Fruit fly (Drosophila melanogaster): ENCODE measurements around the gene sba.

Gene sba

DNA sequence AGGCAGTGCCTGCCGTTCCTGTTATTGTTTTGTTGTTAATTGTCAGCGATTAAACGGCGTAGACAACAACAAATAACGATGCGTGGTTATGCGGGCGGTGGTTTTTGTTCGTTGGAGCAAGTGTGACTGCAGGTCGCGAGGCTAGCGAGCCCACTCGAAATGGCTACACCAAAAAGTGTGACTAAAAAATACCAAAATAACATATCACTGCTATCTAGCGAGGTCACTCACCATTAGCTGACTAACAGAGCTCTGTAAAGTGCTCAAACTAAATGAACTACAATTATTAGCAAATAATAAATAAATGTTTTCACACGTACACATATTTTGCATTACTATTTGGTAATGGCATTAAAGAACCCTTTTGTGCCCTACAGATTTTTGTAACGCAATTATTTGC is 32.9 kb downstream of the sba start, which contains the start of gene Pli (continued):
- peak; percentile 46 for TF ChIP-seq Nf-YC (tag; optimal IDR thresholded peaks at IDR 0.05)
- TF ChIP-seq CG17385 (GFP tag; optimal IDR thresholded peaks at IDR 0.05) = peak; percentile 7
- peak; percentile 41 for TF ChIP-seq CG17186 (GFP tag; optimal IDR thresholded peaks at IDR 0.05)
- no peak for TF ChIP-seq CG1529 (GFP tag; optimal IDR thresholded peaks at IDR 0.05)
- peak; percentile 64 for TF ChIP-seq kni (GFP tag; optimal IDR thresholded peaks at IDR 0.05)
- no peak for TF ChIP-seq CG2199 (GFP tag; IDR thresholded peaks at IDR 0.05)
- peak; percentile 21 for TF ChIP-seq unpg (GFP tag; optimal IDR thresholded peaks at IDR 0.05)
- TF ChIP-seq HmgD (GFP tag; optimal IDR thresholded peaks at IDR 0.05) = peak; percentile 22
- peak; percentile 5 for TF ChIP-seq CG3163 (GFP tag; optimal IDR thresholded peaks at IDR 0.05)
- TF ChIP-seq CG17359 (tag; optimal IDR thresholded peaks at IDR 0.05) = peak; percentile 12
- TF ChIP-seq pita (GFP tag; optimal IDR thresholded peaks at IDR 0.05) = peak; percentile 76
- peak; percentile 30 for TF ChIP-seq CG17912 (GFP tag; optimal IDR thresholded peaks at IDR 0.05)
- peak; percentile 34 for TF ChIP-seq CG7271 (tag; optimal IDR thresholded peaks at IDR 0.05)
- TF ChIP-seq Lim3 (GFP tag; IDR thresholded peaks at IDR 0.05) = no peak
- TF ChIP-seq Ets97D (GFP tag; optimal IDR thresholded peaks at IDR 0.05) = peak; percentile 62
- TF ChIP-seq CG13894 (tag; optimal IDR thresholded peaks at IDR 0.05) = peak; percentile 66
- peak; percentile 3 for TF ChIP-seq CG9727 (GFP tag; optimal IDR thresholded peaks at IDR 0.05)
- peak; percentile 34 for TF ChIP-seq CG12769 (tag; optimal IDR thresholded peaks at IDR 0.05)
- TF ChIP-seq peb (GFP tag; IDR thresholded peaks at IDR 0.05) = no peak
- TF ChIP-seq trh (GFP tag; optimal IDR thresholded peaks at IDR 0.05) = no peak
- TF ChIP-seq Mrtf (GFP tag; IDR thresholded peaks at IDR 0.05) = no peak
- TF ChIP-seq CG17361 (GFP tag; IDR thresholded peaks at IDR 0.05) = no peak
- TF ChIP-seq ash1 (GFP tag; optimal IDR thresholded peaks at IDR 0.05) = peak; percentile 58
- TF ChIP-seq CG12659 (GFP tag; optimal IDR thresholded peaks at IDR 0.05) = peak; percentile 77
- peak; percentile 6 for TF ChIP-seq hkb (optimal IDR thresholded peaks at IDR 0.05)
- TF ChIP-seq hkb (GFP tag; IDR thresholded peaks at IDR 0.05) = no peak
- peak; percentile 47 for TF ChIP-seq BEAF-32 (GFP tag; optimal IDR thresholded peaks at IDR 0.05)
- TF ChIP-seq CG14710 (tag; optimal IDR thresholded peaks at IDR 0.05) = peak; percentile 69
- no peak for TF ChIP-seq CG8290 (GFP tag; optimal IDR thresholded peaks at IDR 0.05)
- TF ChIP-seq CG8290 (tag; optimal IDR thresholded peaks at IDR 0.05) = peak in 1 of 2 experiments; percentile 77
- TF ChIP-seq CG15514 (GFP tag; optimal IDR thresholded peaks at IDR 0.05) = peak; percentile 91
- peak; percentile 9 for TF ChIP-seq CG8388 (GFP tag; optimal IDR thresholded peaks at IDR 0.05)
- peak in 1 of 3 experiments; percentile 68 for TF ChIP-seq Stat92E (GFP tag; optimal IDR thresholded peaks at IDR 0.05)
- TF ChIP-seq grn (GFP tag; optimal IDR thresholded peaks at IDR 0.05) = peak; percentile 40
- no peak for TF ChIP-seq CG42726 (GFP tag; IDR thresholded peaks at IDR 0.05; ENCODE audit: partially characterized antibody)
- TF ChIP-seq stwl (tag; optimal IDR thresholded peaks at IDR 0.05) = peak; percentile 62
- TF ChIP-seq grau (tag; optimal IDR thresholded peaks at IDR 0.05) = peak; percentile 39
- peak; percentile 85 for TF ChIP-seq CG3995 (GFP tag; optimal IDR thresholded peaks at IDR 0.05)
- peak; percentile 2 for TF ChIP-seq CG33557 (GFP tag; optimal IDR thresholded peaks at IDR 0.05)
- TF ChIP-seq CG8359 (GFP tag; optimal IDR thresholded peaks at IDR 0.05; ENCODE audit: borderline replicate concordance) = peak; percentile 19
- no peak for TF ChIP-seq CG12104 (GFP tag; optimal IDR thresholded peaks at IDR 0.05)
- peak; percentile 14 for TF ChIP-seq YL-1 (GFP tag; optimal IDR thresholded peaks at IDR 0.05)
- no peak for TF ChIP-seq sima (GFP tag; optimal IDR thresholded peaks at IDR 0.05)
- TF ChIP-seq Eip74EF (GFP tag; optimal IDR thresholded peaks at IDR 0.05) = peak in 1 of 2 experiments; percentile 40
- peak; percentile 76 for TF ChIP-seq nom (GFP tag; optimal IDR thresholded peaks at IDR 0.05)
- TF ChIP-seq ase (GFP tag; IDR thresholded peaks at IDR 0.05) = no peak
- TF ChIP-seq jigr1 (GFP tag; IDR thresholded peaks at IDR 0.05) = no peak
- TF ChIP-seq zen2 (GFP tag; IDR thresholded peaks at IDR 0.05; ENCODE audit: partially characterized antibody) = no peak
- TF ChIP-seq CG2120 (GFP tag; optimal IDR thresholded peaks at IDR 0.05) = peak; percentile 7
- peak; percentile 8 for TF ChIP-seq CG4707 (GFP tag; optimal IDR thresholded peaks at IDR 0.05)

Data from whole organism, embryonic.